Worm (Caenorhabditis elegans): ENCODE data around the gene F35E8.10.

DNA sequence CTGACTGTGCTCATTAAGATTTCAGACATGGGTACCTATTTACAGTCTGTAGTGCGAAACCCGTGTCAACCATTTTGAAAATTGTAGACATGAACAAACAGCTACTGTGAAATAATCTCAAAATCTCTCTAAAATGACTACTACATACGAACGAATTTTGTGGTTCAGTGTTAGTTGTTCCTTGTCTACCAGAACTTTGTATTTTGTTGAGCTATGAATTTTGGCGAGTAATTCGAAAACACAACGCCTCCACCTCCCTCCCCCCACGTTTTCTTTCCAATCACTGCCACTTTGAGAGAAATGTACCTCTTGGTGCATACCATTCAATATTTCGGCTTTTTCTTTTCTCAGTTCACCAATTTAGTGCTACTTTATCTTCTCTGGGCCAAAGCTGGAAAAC is 27.5 kb downstream of the F35E8.10 start, which contains the start of gene T06C12.11:
- no peak for TF ChIP-seq nhr-77 (tag; optimal IDR thresholded peaks at IDR 0.05)
- no peak for TF ChIP-seq ztf-11 (tag; optimal IDR thresholded peaks at IDR 0.05)
- no peak for TF ChIP-seq php-3 (GFP tag; IDR thresholded peaks at IDR 0.05)
- TF ChIP-seq lin-15B (tag; optimal IDR thresholded peaks at IDR 0.05), result no peak
- no peak for TF ChIP-seq hlh-11 (tag; optimal IDR thresholded peaks at IDR 0.05)
- TF ChIP-seq mdl-1 (tag; optimal IDR thresholded peaks at IDR 0.05), result no peak

Measured in whole organism, L4 larva.